Fruit fly (Drosophila melanogaster): ENCODE data around the gene MFS18.
A peak's percentile ranks its signal among the peaks of the same experiment; 100 is the strongest.

The MFS18 gene

dm6 chr2L:4442010-4442587 lies 6.3 kb downstream of the MFS18 start, which contains the start of the genes Sfp24F and CG15432:
TSS of gene Sfp24F (minus strand) at chr2L:4442060.
TSS of gene CG15432 (plus strand) at chr2L:4442320.
- TF ChIP-seq CG11617 (GFP tag; optimal IDR thresholded peaks at IDR 0.05) (no peak), bab1 (GFP tag; optimal IDR thresholded peaks at IDR 0.05) (peak; percentile 9), cnc (optimal IDR thresholded peaks at IDR 0.05) (no peak), CG33017 (tag; optimal IDR thresholded peaks at IDR 0.05) (no peak), Clk (GFP tag; optimal IDR thresholded peaks at IDR 0.05) (no peak)

- TF ChIP-seq CG12768 (GFP tag; optimal IDR thresholded peaks at IDR 0.05): no peak
- TF ChIP-seq CG14711 (tag; optimal IDR thresholded peaks at IDR 0.05): no peak
- TF ChIP-seq Clk (GFP tag; optimal IDR thresholded peaks at IDR 0.05): no peak
- no peak for TF ChIP-seq Hr96 (GFP tag; optimal IDR thresholded peaks at IDR 0.05)
- TF ChIP-seq CG7101 (tag; optimal IDR thresholded peaks at IDR 0.05): no peak
- peak; percentile 29 for TF ChIP-seq CG7045 (GFP tag; optimal IDR thresholded peaks at IDR 0.05)
- no peak for TF ChIP-seq CG5204 (GFP tag; optimal IDR thresholded peaks at IDR 0.05)
- peak; percentile 5 for TF ChIP-seq CG33017 (tag; optimal IDR thresholded peaks at IDR 0.05)
- TF ChIP-seq Crg-1 (GFP tag; optimal IDR thresholded peaks at IDR 0.05): no peak
- no peak for TF ChIP-seq cic (GFP tag; optimal IDR thresholded peaks at IDR 0.05)
- TF ChIP-seq tj (GFP tag; optimal IDR thresholded peaks at IDR 0.05): no peak
- no peak for TF ChIP-seq pad (GFP tag; optimal IDR thresholded peaks at IDR 0.05)
- no peak for TF ChIP-seq ovo (GFP tag; optimal IDR thresholded peaks at IDR 0.05)
- no peak for TF ChIP-seq toe (GFP tag; optimal IDR thresholded peaks at IDR 0.05)
- TF ChIP-seq CG11617 (GFP tag; optimal IDR thresholded peaks at IDR 0.05): peak; percentile 25
- no peak for TF ChIP-seq Mnt (GFP tag; optimal IDR thresholded peaks at IDR 0.05)
- no peak for TF ChIP-seq cnc (optimal IDR thresholded peaks at IDR 0.05)
- TF ChIP-seq bab1 (GFP tag; optimal IDR thresholded peaks at IDR 0.05): no peak
- no peak for TF ChIP-seq CG1620 (GFP tag; optimal IDR thresholded peaks at IDR 0.05)
- no peak for TF ChIP-seq kay (GFP tag; ENCODE audit: borderline replicate concordance)
These were observed 7.3 kb downstream of the MFS18 start, which contains the start of gene CG15431 for dm6 chr2L:4440881-4441737. TSS of gene CG15431 (minus strand) at chr2L:4441282.

DNA sequence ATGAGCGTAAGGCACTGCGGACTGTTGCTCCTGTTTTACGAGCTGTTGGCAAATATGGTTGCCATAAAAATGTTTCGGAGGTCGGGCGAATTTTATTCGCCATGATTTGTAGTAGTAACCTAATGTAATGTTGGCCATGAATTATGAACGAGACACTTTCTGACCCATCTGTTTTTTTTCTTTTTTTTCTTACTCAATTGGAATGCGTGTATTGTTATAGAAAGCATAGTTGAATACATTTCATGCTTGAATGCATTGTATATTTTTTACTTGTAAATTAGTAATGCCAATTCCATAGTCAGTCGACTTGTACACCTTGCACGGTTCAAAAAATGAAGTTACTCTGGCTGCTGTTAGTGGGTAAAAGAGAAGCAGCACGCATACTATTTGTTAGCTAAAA lies 10.9 kb downstream of the MFS18 start, which contains the start of gene CG43056:
CG43056 (plus strand) TSS at position 301 of the 400 bp plus-strand sequence.
- no peak for TF ChIP-seq CG11617 (GFP tag; optimal IDR thresholded peaks at IDR 0.05)
- no peak for TF ChIP-seq CG7101 (tag; optimal IDR thresholded peaks at IDR 0.05)

dm6 chr2L:4433608-4434007 lies 14.8 kb downstream of the MFS18 start, which contains the start of the genes CG34177 and CG34178:
TSS of gene CG34177 (plus strand) at chr2L:4433908.
TSS of gene CG34178 (plus strand) at chr2L:4433908.
- TF ChIP-seq CG7101 (tag; optimal IDR thresholded peaks at IDR 0.05) (no peak), CG11617 (GFP tag; optimal IDR thresholded peaks at IDR 0.05) (no peak), cnc (optimal IDR thresholded peaks at IDR 0.05) (no peak), tj (GFP tag; optimal IDR thresholded peaks at IDR 0.05) (no peak), pad (GFP tag; optimal IDR thresholded peaks at IDR 0.05) (no peak), CG5204 (GFP tag; optimal IDR thresholded peaks at IDR 0.05) (no peak), bab1 (GFP tag; optimal IDR thresholded peaks at IDR 0.05) (no peak), kay (GFP tag; ENCODE audit: borderline replicate concordance) (no peak), toe (GFP tag; optimal IDR thresholded peaks at IDR 0.05) (no peak), Hr96 (GFP tag; optimal IDR thresholded peaks at IDR 0.05) (no peak), Mnt (GFP tag; optimal IDR thresholded peaks at IDR 0.05) (no peak), Crg-1 (GFP tag; optimal IDR thresholded peaks at IDR 0.05) (no peak), CG7045 (GFP tag; optimal IDR thresholded peaks at IDR 0.05) (no peak), CG12768 (GFP tag; optimal IDR thresholded peaks at IDR 0.05) (no peak), ovo (GFP tag; optimal IDR thresholded peaks at IDR 0.05) (no peak), CG14711 (tag; optimal IDR thresholded peaks at IDR 0.05) (no peak), cic (GFP tag; optimal IDR thresholded peaks at IDR 0.05) (no peak), CG33017 (tag; optimal IDR thresholded peaks at IDR 0.05) (no peak), Clk (GFP tag; optimal IDR thresholded peaks at IDR 0.05) (no peak)

DNA sequence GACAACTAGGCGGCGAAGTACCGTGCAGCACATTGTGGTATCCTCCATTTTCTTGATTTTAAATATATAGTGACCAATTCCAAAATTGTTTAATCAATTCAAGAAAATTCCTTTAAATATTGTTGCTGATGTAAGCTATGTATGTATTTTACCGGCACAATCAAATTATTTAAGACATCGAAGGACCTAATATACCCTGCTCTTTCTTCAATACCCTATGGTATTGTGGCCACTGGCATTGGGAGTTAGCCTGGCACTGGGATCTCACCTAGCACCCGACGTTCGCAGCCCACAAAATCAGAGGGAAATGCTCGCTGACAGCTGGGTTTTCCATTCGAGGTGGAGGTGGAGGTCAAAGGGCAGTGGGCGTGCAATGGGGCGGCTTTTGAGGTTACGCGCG lies 26.3 kb downstream of the MFS18 start:
- no peak for TF ChIP-seq Mnt (GFP tag; optimal IDR thresholded peaks at IDR 0.05)

DNA sequence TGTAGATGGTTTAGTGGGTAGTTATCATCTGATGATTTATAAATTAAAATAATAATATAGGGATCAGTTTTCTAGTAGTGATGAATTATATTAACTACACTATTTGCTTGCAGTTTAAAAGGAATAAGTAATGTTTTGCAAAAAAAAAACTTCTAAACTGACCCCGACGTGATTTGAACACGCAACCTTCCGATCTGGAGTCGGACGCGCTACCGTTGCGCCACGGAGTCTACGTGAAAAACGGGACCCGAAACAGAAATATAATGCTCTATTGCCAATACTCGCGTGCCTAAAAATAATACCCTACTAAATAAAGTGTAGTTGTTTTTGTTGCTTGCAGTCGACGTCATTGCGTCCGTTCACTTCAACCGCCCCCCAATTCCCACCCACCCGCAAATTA lies 29.6 kb downstream of the MFS18 start:
- no peak for TF ChIP-seq CG11617 (GFP tag; optimal IDR thresholded peaks at IDR 0.05)
- TF ChIP-seq toe (GFP tag; optimal IDR thresholded peaks at IDR 0.05): no peak
- TF ChIP-seq bab1 (GFP tag; optimal IDR thresholded peaks at IDR 0.05): no peak
- no peak for TF ChIP-seq Crg-1 (GFP tag; optimal IDR thresholded peaks at IDR 0.05)
- no peak for TF ChIP-seq CG14711 (tag; optimal IDR thresholded peaks at IDR 0.05)
- TF ChIP-seq cnc (optimal IDR thresholded peaks at IDR 0.05): no peak
- no peak for TF ChIP-seq Mnt (GFP tag; optimal IDR thresholded peaks at IDR 0.05)
- TF ChIP-seq CG7045 (GFP tag; optimal IDR thresholded peaks at IDR 0.05): no peak
- TF ChIP-seq ovo (GFP tag; optimal IDR thresholded peaks at IDR 0.05): no peak
- TF ChIP-seq kay (GFP tag; ENCODE audit: borderline replicate concordance): no peak
- no peak for TF ChIP-seq tj (GFP tag; optimal IDR thresholded peaks at IDR 0.05)
- no peak for TF ChIP-seq CG7101 (tag; optimal IDR thresholded peaks at IDR 0.05)
- no peak for TF ChIP-seq CG1620 (GFP tag; optimal IDR thresholded peaks at IDR 0.05)
- TF ChIP-seq Hr96 (GFP tag; optimal IDR thresholded peaks at IDR 0.05): no peak
- TF ChIP-seq Clk (GFP tag; optimal IDR thresholded peaks at IDR 0.05): no peak
- TF ChIP-seq CG5204 (GFP tag; optimal IDR thresholded peaks at IDR 0.05): no peak
